Fruit fly (Drosophila melanogaster) whole organism, embryonic: Measurements from ENCODE around the gene Son.

Experiments
- BEAF-32 ChIP-seq: fragments of 200-800 bp; sonication (Bioruptor generic); optimal IDR thresholded peaks from 3 replicates; lab custom pipeline; 2017; ENCODE audit warnings: missing biosample characterization, missing genetic modification characterization, mild to moderate bottlenecking, moderate library complexity, missing genetic modification reagents
- Blimp-1 ChIP-seq: fragments of 200-800 bp; sonication (Bioruptor generic); optimal IDR thresholded peaks from 3 replicates; lab custom pipeline; 2018; ENCODE audit warnings: missing biosample characterization, missing genetic modification characterization, mild to moderate bottlenecking, moderate library complexity, missing genetic modification reagents
- BtbVII ChIP-seq: fragments of 200-800 bp; sonication (Bioruptor generic); optimal IDR thresholded peaks from 3 replicates; lab custom pipeline; 2017; ENCODE audit warnings: missing biosample characterization, mild to moderate bottlenecking, missing genetic modification characterization
- CG10209 ChIP-seq: fragments of 200-800 bp; sonication (Bioruptor generic); optimal IDR thresholded peaks from 3 replicates; lab custom pipeline; 2017; ENCODE audit warnings: missing biosample characterization, mild to moderate bottlenecking, missing genetic modification characterization, missing genetic modification reagents
- CG10654 ChIP-seq: fragments of 200-800 bp; sonication (Bioruptor generic); optimal IDR thresholded peaks from 2 replicates; lab custom pipeline; 2016; ENCODE audit warnings: missing biosample characterization, missing genetic modification characterization
- CG12744 ChIP-seq: fragments of 200-800 bp; sonication (Bioruptor generic); optimal IDR thresholded peaks from 2 replicates; lab custom pipeline; 2016; ENCODE audit warnings: missing biosample characterization, missing genetic modification characterization
- CG13424 ChIP-seq: fragments of 200-800 bp; sonication (Bioruptor generic); optimal IDR thresholded peaks from 2 replicates; lab custom pipeline; 2019; ENCODE audit warnings: missing biosample characterization, mild to moderate bottlenecking, missing genetic modification characterization, moderate library complexity
- CG14710 ChIP-seq: fragments of 200-800 bp; sonication (Bioruptor generic); optimal IDR thresholded peaks from 3 replicates; lab custom pipeline; 2019; ENCODE audit warnings: missing biosample characterization, mild to moderate bottlenecking, missing genetic modification characterization, moderate library complexity
- CG17186 ChIP-seq: fragments of 200-800 bp; sonication (Bioruptor generic); optimal IDR thresholded peaks from 3 replicates; lab custom pipeline; 2017; ENCODE audit warnings: missing biosample characterization, missing genetic modification reagents, missing genetic modification characterization
- CG17829 ChIP-seq: fragments of 200-800 bp; optimal IDR thresholded peaks from 2 replicates; lab custom pipeline; 2019; ENCODE audit warnings: missing biosample characterization, mild to moderate bottlenecking, missing genetic modification characterization, moderate library complexity
- CG18599 ChIP-seq: fragments of 200-800 bp; sonication (Bioruptor generic); optimal IDR thresholded peaks from 3 replicates; lab custom pipeline; 2017; ENCODE audit warnings: missing biosample characterization, missing genetic modification characterization, mild to moderate bottlenecking, moderate library complexity, missing genetic modification reagents
- CG2199 ChIP-seq: fragments of 200-800 bp; sonication (Bioruptor generic); IDR thresholded peaks from 3 replicates; pipeline ENCODE4 v1.3.6; 2022; ENCODE audit warnings: missing biosample characterization, missing genetic modification characterization
- CG30431 ChIP-seq: fragments of 200-800 bp; sonication (Bioruptor generic); optimal IDR thresholded peaks from 2 replicates; lab custom pipeline; 2017; ENCODE audit warnings: missing biosample characterization, missing genetic modification characterization
- CG32532 ChIP-seq: fragments of 200-800 bp; sonication (Bioruptor generic); IDR thresholded peaks from 2 replicates; pipeline ENCODE4 v1.3.6; 2022; ENCODE audit warnings: missing biosample characterization, missing genetic modification characterization
- CG32772 ChIP-seq: fragments of 200-800 bp; sonication (Bioruptor generic); IDR thresholded peaks from 2 replicates; pipeline ENCODE4 v1.3.6; 2022; ENCODE audit warnings: missing biosample characterization, missing genetic modification characterization
- CG34376 ChIP-seq: fragments of 200-800 bp; sonication (Bioruptor generic); optimal IDR thresholded peaks from 2 replicates; lab custom pipeline; 2018; ENCODE audit warnings: missing biosample characterization, mild to moderate bottlenecking, missing genetic modification characterization
- CG34422 ChIP-seq: fragments of 200-800 bp; sonication (Bioruptor generic); IDR thresholded peaks from 3 replicates; pipeline ENCODE4 v1.3.6; 2022; ENCODE audit warnings: missing biosample characterization, missing genetic modification characterization
- CG3995 ChIP-seq: fragments of 200-800 bp; sonication (Bioruptor generic); optimal IDR thresholded peaks from 3 replicates; lab custom pipeline; 2016; ENCODE audit warnings: missing biosample characterization, missing genetic modification characterization
- CG4707 ChIP-seq: fragments of 200-800 bp; sonication (Bioruptor generic); optimal IDR thresholded peaks from 2 replicates; lab custom pipeline; 2018; ENCODE audit warnings: missing biosample characterization, mild to moderate bottlenecking, missing genetic modification characterization, moderate library complexity
- CG6272 ChIP-seq: fragments of 200-800 bp; sonication (Bioruptor generic); IDR thresholded peaks from 2 replicates; pipeline ENCODE4 v1.3.6; 2022; ENCODE audit warnings: missing biosample characterization, missing genetic modification characterization
- CG6765 ChIP-seq: fragments of 200-800 bp; sonication (Bioruptor generic); optimal IDR thresholded peaks from 3 replicates; lab custom pipeline; 2017; ENCODE audit warnings: missing biosample characterization, mild to moderate bottlenecking, missing genetic modification characterization
- CG9437 ChIP-seq: fragments of 200-800 bp; sonication (Bioruptor generic); optimal IDR thresholded peaks from 2 replicates; lab custom pipeline; 2018; ENCODE audit warnings: missing biosample characterization, mild to moderate bottlenecking, missing genetic modification characterization
- Dbx ChIP-seq: fragments of 200-800 bp; sonication (Bioruptor generic); IDR thresholded peaks from 3 replicates; pipeline ENCODE4 v1.3.6; 2022; ENCODE audit warnings: missing biosample characterization, missing genetic modification characterization
- Dek ChIP-seq: fragments of 200-800 bp; sonication (Bioruptor generic); optimal IDR thresholded peaks from 3 replicates; lab custom pipeline; 2019; ENCODE audit warnings: missing biosample characterization, mild to moderate bottlenecking, missing genetic modification characterization, moderate library complexity
- Dip3 ChIP-seq: fragments of 200-800 bp; sonication (Bioruptor generic); optimal IDR thresholded peaks from 3 replicates; lab custom pipeline; 2016; ENCODE audit warnings: missing biosample characterization, missing genetic modification characterization
- Eip74EF ChIP-seq, 2 experiments: fragments of 200-800 bp in 1 of 2; fragments of >200 bp in 1 of 2; sonication (Bioruptor generic) in 1 of 2; optimal IDR thresholded peaks; 2 replicates each; lab custom pipeline; 2017 to 2019; ENCODE audit warnings: missing biosample characterization in 2 of 2, missing genetic modification characterization in 2 of 2, mild to moderate bottlenecking in 1 of 2, moderate library complexity in 1 of 2
- Fer1 ChIP-seq: fragments of 200-800 bp; sonication (Bioruptor generic); optimal IDR thresholded peaks from 2 replicates; lab custom pipeline; 2017; ENCODE audit warnings: missing biosample characterization, mild to moderate bottlenecking, missing genetic modification characterization
- GATAe ChIP-seq: fragments of 200-800 bp; sonication (Bioruptor generic); conservative IDR thresholded peaks from 2 replicates; pipeline ENCODE4 v1.3.6; 2022; ENCODE audit warnings: missing biosample characterization, missing genetic modification characterization
- Oaz ChIP-seq: fragments of 200-800 bp; sonication (Bioruptor generic); IDR thresholded peaks from 2 replicates; pipeline ENCODE4 v1.3.6; 2022; ENCODE audit warnings: missing biosample characterization, missing genetic modification characterization
- Optix ChIP-seq: fragments of 200-800 bp; sonication (Bioruptor generic); IDR thresholded peaks from 3 replicates; pipeline ENCODE4 v1.3.6; 2022; ENCODE audit warnings: missing biosample characterization, missing genetic modification characterization
- Ptx1 ChIP-seq: fragments of 200-800 bp; sonication (Bioruptor generic); IDR thresholded peaks from 2 replicates; pipeline ENCODE4 v1.3.6; 2022; ENCODE audit warnings: missing biosample characterization, missing genetic modification characterization
- Side ChIP-seq: fragments of 200-800 bp; sonication (Bioruptor generic); optimal IDR thresholded peaks from 2 replicates; lab custom pipeline; 2016; ENCODE audit warnings: missing biosample characterization, missing genetic modification characterization
- Xrp1 ChIP-seq: fragments of 200-800 bp; sonication (Bioruptor generic); IDR thresholded peaks from 2 replicates; pipeline ENCODE4 v1.3.6; 2022; ENCODE audit warnings: missing biosample characterization, missing genetic modification characterization
- ac ChIP-seq: fragments of 200-800 bp; sonication (Bioruptor generic); optimal IDR thresholded peaks from 3 replicates; lab custom pipeline; 2017; ENCODE audit warnings: missing biosample characterization, mild to moderate bottlenecking, missing genetic modification characterization
- ara ChIP-seq: fragments of 200-800 bp; sonication (Bioruptor generic); IDR thresholded peaks from 2 replicates; pipeline ENCODE4 v1.3.6; 2022; ENCODE audit warnings: missing biosample characterization, missing genetic modification characterization
- cato ChIP-seq: fragments of 200-800 bp; sonication (Bioruptor generic); optimal IDR thresholded peaks from 2 replicates; lab custom pipeline; 2016; ENCODE audit warnings: missing biosample characterization, missing genetic modification characterization, borderline replicate concordance
- dmrt11E ChIP-seq: fragments of 200-800 bp; sonication (Bioruptor generic); optimal IDR thresholded peaks from 3 replicates; lab custom pipeline; 2018; ENCODE audit warnings: missing biosample characterization, mild to moderate bottlenecking, missing genetic modification characterization, moderate library complexity
- fd3F ChIP-seq: fragments of 200-800 bp; sonication (Bioruptor generic); optimal IDR thresholded peaks from 2 replicates; lab custom pipeline; 2018; ENCODE audit warnings: missing biosample characterization, mild to moderate bottlenecking, missing genetic modification characterization, moderate library complexity
- fd64A ChIP-seq: fragments of 200-800 bp; sonication (Bioruptor generic); optimal IDR thresholded peaks from 3 replicates; lab custom pipeline; 2018; ENCODE audit warnings: missing biosample characterization, mild to moderate bottlenecking, missing genetic modification characterization
- gem ChIP-seq: fragments of 200-800 bp; sonication (Bioruptor generic); optimal IDR thresholded peaks from 2 replicates; lab custom pipeline; 2019; ENCODE audit warnings: missing biosample characterization, mild to moderate bottlenecking, missing genetic modification characterization, moderate library complexity
- gt ChIP-seq: fragments of 200-800 bp; sonication (Bioruptor generic); IDR thresholded peaks from 2 replicates; pipeline ENCODE4 v1.3.6; 2022; ENCODE audit warnings: missing biosample characterization, missing genetic modification characterization
- inv ChIP-seq: fragments of 200-800 bp; sonication (Bioruptor generic); IDR thresholded peaks from 2 replicates; pipeline ENCODE4 v1.3.6; 2022; ENCODE audit warnings: missing biosample characterization, missing genetic modification characterization; ENCODE audit not compliant: partially characterized antibody
- lbe ChIP-seq: fragments of 200-800 bp; sonication (Bioruptor generic); optimal IDR thresholded peaks from 2 replicates; lab custom pipeline; 2016; ENCODE audit warnings: missing biosample characterization, mild to moderate bottlenecking, missing genetic modification characterization
- onecut ChIP-seq: fragments of 200-800 bp; sonication (Bioruptor generic); IDR thresholded peaks from 2 replicates; pipeline ENCODE4 v1.3.6; 2022; ENCODE audit warnings: missing biosample characterization, missing genetic modification characterization
- pho ChIP-seq: fragments of 200-800 bp; sonication (Bioruptor generic); optimal IDR thresholded peaks from 2 replicates; lab custom pipeline; 2016; ENCODE audit warnings: missing biosample characterization, missing genetic modification characterization
- schlank ChIP-seq: fragments of 200-800 bp; sonication (Bioruptor generic); optimal IDR thresholded peaks from 2 replicates; lab custom pipeline; 2018; ENCODE audit warnings: missing biosample characterization, mild to moderate bottlenecking, missing genetic modification characterization
- scrt ChIP-seq: fragments of 200-800 bp; sonication (Bioruptor generic); optimal IDR thresholded peaks from 2 replicates; lab custom pipeline; 2018; ENCODE audit warnings: missing biosample characterization, mild to moderate bottlenecking, missing genetic modification characterization, moderate library complexity
- tll ChIP-seq, 2 experiments: fragments of 200-800 bp in 1 of 2; fragments of >200 bp in 1 of 2; sonication (Bioruptor generic) in 1 of 2; optimal IDR thresholded peaks; 2 replicates each; lab custom pipeline; 2017 to 2019; ENCODE audit warnings: missing biosample characterization in 2 of 2, missing genetic modification characterization in 2 of 2, mild to moderate bottlenecking in 1 of 2, moderate library complexity in 1 of 2
- vvl ChIP-seq: fragments of 200-800 bp; sonication (Bioruptor generic); IDR thresholded peaks from 2 replicates; pipeline ENCODE4 v1.3.6; 2022; ENCODE audit warnings: missing biosample characterization, missing genetic modification characterization
- wek ChIP-seq: fragments of 200-800 bp; sonication (Bioruptor generic); optimal IDR thresholded peaks from 3 replicates; lab custom pipeline; 2018; ENCODE audit warnings: missing biosample characterization, mild to moderate bottlenecking, missing genetic modification characterization, moderate library complexity

Son gene

DNA sequence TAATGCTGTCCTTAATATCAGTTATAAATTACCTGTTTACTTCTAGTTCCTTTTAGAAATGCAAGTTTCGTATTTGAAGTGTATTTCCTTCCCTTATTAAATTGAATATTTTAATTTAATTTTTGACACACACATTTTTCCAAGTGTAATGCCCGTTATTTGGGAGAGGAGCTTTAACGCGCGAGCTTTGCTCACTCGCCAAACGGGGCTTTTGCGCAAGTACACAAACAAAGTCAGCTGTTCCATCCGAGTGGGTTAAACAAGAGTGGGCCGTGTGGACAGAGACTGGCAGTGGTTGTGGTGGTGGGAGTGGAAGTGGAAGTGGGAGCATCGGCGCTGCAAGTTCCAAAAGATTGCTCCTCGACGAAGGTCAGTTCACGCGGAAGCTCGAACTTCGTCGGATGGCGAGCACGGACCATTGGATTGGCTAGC is 3.3 kb downstream of the Son start, which contains the start of gene CG8301 (continued):
- TF ChIP-seq CG3995 (GFP tag; lab: Kevin White, UChicago) (no peak), CG13424 (tag; lab: Kevin White, UChicago) (peak; percentile 53), ara (GFP tag; lab: Robert Waterston, UW) (no peak), Oaz (GFP tag; lab: Robert Waterston, UW) (no peak), CG17186 (no peak), CG34376 (GFP tag; lab: Kevin White, UChicago) (peak; percentile 15), Eip74EF (GFP tag; optimal IDR thresholded peaks at IDR 0.05; lab: Kevin White, UChicago) (no peak), lbe (GFP tag; lab: Kevin White, UChicago) (no peak), CG32772 (GFP tag; lab: Robert Waterston, UW) (no peak), CG6765 (GFP tag; lab: Kevin White, UChicago) (no peak), Blimp-1 (GFP tag; lab: Kevin White, UChicago) (peak; percentile 7), Xrp1 (GFP tag; lab: Robert Waterston, UW) (0 out of 2 replicates have a peak, but pooled peaks have one; percentile 17), wek (GFP tag; lab: Kevin White, UChicago) (no peak), Fer1 (GFP tag; lab: Kevin White, UChicago) (peak; percentile 72), CG12744 (GFP tag; lab: Kevin White, UChicago) (peak; percentile 4), Dip3 (GFP tag; lab: Kevin White, UChicago) (no peak), CG9437 (GFP tag; lab: Kevin White, UChicago) (peak; percentile 20), ac (GFP tag; lab: Kevin White, UChicago) (no peak), Optix (GFP tag; lab: Robert Waterston, UW) (no peak), Side (no peak), CG17829 (tag; lab: Kevin White, UChicago) (no peak), tll (GFP tag; optimal IDR thresholded peaks at IDR 0.05; lab: Kevin White, UChicago) (no peak), CG18599 (peak; percentile 41), Ptx1 (GFP tag; lab: Robert Waterston, UW) (0 out of 2 replicates have a peak, but pooled peaks have one; percentile 10), CG34422 (no peak), gem (tag; lab: Kevin White, UChicago) (peak; percentile 62), fd64A (no peak), CG14710 (no peak), scrt (GFP tag; lab: Kevin White, UChicago) (peak; percentile 28), schlank (tag; lab: Kevin White, UChicago) (no peak), BtbVII (GFP tag; lab: Kevin White, UChicago) (no peak), Dbx (GFP tag; lab: Robert Waterston, UW) (peak; percentile 15; the same call in 1 of the 3 replicates), onecut (GFP tag; lab: Robert Waterston, UW) (peak; percentile 18; the same call in 1 of the 2 replicates), cato (GFP tag; lab: Kevin White, UChicago) (no peak), BEAF-32 (GFP tag; lab: Kevin White, UChicago) (no peak), GATAe (GFP tag; lab: Robert Waterston, UW) (no peak), CG32532 (GFP tag; lab: Robert Waterston, UW) (peak; percentile 60; the same call in 1 of the 2 replicates), CG6272 (no peak), CG2199 (no peak), CG10209 (GFP tag; lab: Kevin White, UChicago) (no peak), CG30431 (GFP tag; lab: Kevin White, UChicago) (no peak), vvl (peak; percentile 46; the same call in 1 of the 2 replicates), inv (GFP tag; lab: Robert Waterston, UW) (no peak), fd3F (GFP tag; lab: Kevin White, UChicago) (no peak), Dek (tag; lab: Kevin White, UChicago) (peak; percentile 31), dmrt11E (tag; lab: Kevin White, UChicago) (no peak), CG4707 (GFP tag; lab: Kevin White, UChicago) (no peak), CG10654 (GFP tag; lab: Kevin White, UChicago) (no peak), gt (GFP tag; lab: Robert Waterston, UW) (no peak), pho (peak; percentile 10)
